Fruit fly (Drosophila melanogaster) whole organism, wandering third instar larva: Measurements from ENCODE around the gene CG9609.

Experiments
- Abd-B ChIP-seq: fragments of >200 bp; optimal IDR thresholded peaks from 2 replicates; lab custom pipeline; 2017; ENCODE audit warnings: missing biosample characterization, missing genetic modification characterization
- CG32264 ChIP-seq: fragments of 200-800 bp; sonication (Bioruptor generic); optimal IDR thresholded peaks from 2 replicates; lab custom pipeline; 2016; ENCODE audit warnings: missing biosample characterization, missing genetic modification characterization
- CG9705 ChIP-seq: fragments of 200-800 bp; sonication (Bioruptor generic); optimal IDR thresholded peaks from 2 replicates; lab custom pipeline; 2018; ENCODE audit warnings: missing biosample characterization, mild to moderate bottlenecking, missing genetic modification characterization
- CrebA ChIP-seq: fragments of 200-800 bp; sonication (Bioruptor generic); optimal IDR thresholded peaks from 2 replicates; lab custom pipeline; 2016; ENCODE audit warnings: missing biosample characterization, mild to moderate bottlenecking, missing genetic modification characterization, borderline replicate concordance
- Dfd ChIP-seq: fragments of >200 bp; optimal IDR thresholded peaks from 2 replicates; lab custom pipeline; 2017; ENCODE audit warnings: missing biosample characterization, missing genetic modification characterization
- Dif ChIP-seq: fragments of 200-275, 200-300 bp; sonication (Bioruptor generic); optimal IDR thresholded peaks from 2 replicates; lab custom pipeline; 2018; ENCODE audit warnings: missing biosample characterization, missing genetic modification characterization; ENCODE audit not compliant: partially characterized antibody
- GATAd ChIP-seq: sonication (Bioruptor generic); optimal IDR thresholded peaks from 2 replicates; lab custom pipeline; 2016; ENCODE audit warnings: missing biosample characterization, missing genetic modification characterization
- HLH106 ChIP-seq: fragments of 200-800 bp; optimal IDR thresholded peaks from 3 replicates; lab custom pipeline; 2019; ENCODE audit warnings: missing biosample characterization, mild to moderate bottlenecking, missing genetic modification characterization, moderate library complexity
- Hnf4 ChIP-seq: fragments of 200-800 bp; sonication (Bioruptor generic); optimal IDR thresholded peaks from 2 replicates; lab custom pipeline; 2016; ENCODE audit warnings: missing biosample characterization, mild to moderate bottlenecking, missing genetic modification characterization
- Hr78 ChIP-seq: fragments of >200 bp; optimal IDR thresholded peaks from 2 replicates; lab custom pipeline; 2017; ENCODE audit warnings: missing biosample characterization, missing genetic modification characterization
- Hr83 ChIP-seq: fragments of 200-300 bp; sonication (Bioruptor generic); optimal IDR thresholded peaks from 2 replicates; lab custom pipeline; 2016; ENCODE audit warnings: missing biosample characterization, mild to moderate bottlenecking, missing genetic modification characterization, moderate library complexity; ENCODE audit not compliant: poor library complexity, severe bottlenecking
- Jra ChIP-seq: sonication (Bioruptor generic); optimal IDR thresholded peaks from 2 replicates; lab custom pipeline; 2016; ENCODE audit warnings: missing biosample characterization, missing genetic modification characterization
- Mio ChIP-seq: sonication (Bioruptor generic); optimal IDR thresholded peaks from 2 replicates; lab custom pipeline; 2016; ENCODE audit warnings: missing biosample characterization, missing genetic modification characterization
- Myc ChIP-seq: fragments of >200 bp; optimal IDR thresholded peaks from 2 replicates; lab custom pipeline; 2017
- N ChIP-seq: fragments of >200 bp; optimal IDR thresholded peaks from 2 replicates; lab custom pipeline; 2018; ENCODE audit warnings: missing biosample characterization, missing external identifiers, missing genetic modification characterization
- OdsH ChIP-seq: fragments of 200-800 bp; sonication (Bioruptor generic); optimal IDR thresholded peaks from 2 replicates; lab custom pipeline; 2016; ENCODE audit warnings: missing biosample characterization, mild to moderate bottlenecking, missing genetic modification characterization
- Rel ChIP-seq, 2 experiments: fragments of 200-800 bp; sonication (Bioruptor generic) in 1 of 2; optimal IDR thresholded peaks; 2 replicates in 1 of 2; 3 replicates in 1 of 2; lab custom pipeline; 2016 to 2019; ENCODE audit warnings: mild to moderate bottlenecking in 2 of 2, missing biosample characterization in 2 of 2, missing genetic modification characterization in 2 of 2, moderate library complexity in 1 of 2
- Sp1 ChIP-seq: fragments of 200-800 bp; sonication (Bioruptor generic); optimal IDR thresholded peaks from 3 replicates; lab custom pipeline; 2019; ENCODE audit warnings: missing biosample characterization, mild to moderate bottlenecking, missing genetic modification characterization, moderate library complexity
- Vsx2 ChIP-seq: fragments of 200-300, 225-300 bp; sonication (Bioruptor generic); optimal IDR thresholded peaks from 2 replicates; lab custom pipeline; 2018; ENCODE audit warnings: missing biosample characterization, missing genetic modification characterization; ENCODE audit not compliant: partially characterized antibody
- br ChIP-seq: fragments of 200-800 bp; sonication (Bioruptor generic); optimal IDR thresholded peaks from 2 replicates; lab custom pipeline; 2016; ENCODE audit warnings: missing biosample characterization, missing genetic modification characterization
- brk ChIP-seq: fragments of 200-800 bp; sonication (Bioruptor generic); optimal IDR thresholded peaks from 2 replicates; lab custom pipeline; 2016; ENCODE audit warnings: missing biosample characterization, mild to moderate bottlenecking, missing genetic modification characterization
- dl ChIP-seq, 2 experiments: fragments of 175-275, 200-275 bp in 1 of 2; fragments of 200-275 bp in 1 of 2; sonication (Bioruptor generic); optimal IDR thresholded peaks; lab custom pipeline; 2018; ENCODE audit warnings: mild to moderate bottlenecking in 2 of 2, missing biosample characterization in 2 of 2, missing genetic modification characterization in 2 of 2, moderate library complexity in 2 of 2; ENCODE audit not compliant: partially characterized antibody in 2 of 2, insufficient read depth in 1 of 2
- dmrt93B ChIP-seq: fragments of 200-800 bp; sonication (Bioruptor generic); optimal IDR thresholded peaks from 2 replicates; lab custom pipeline; 2018; ENCODE audit warnings: missing biosample characterization, mild to moderate bottlenecking, missing genetic modification characterization
- dsf ChIP-seq: sonication (Bioruptor generic); optimal IDR thresholded peaks from 2 replicates; lab custom pipeline; 2016; ENCODE audit warnings: missing biosample characterization, missing genetic modification characterization, borderline replicate concordance
- ey ChIP-seq: fragments of 200-800 bp; sonication (Bioruptor generic); optimal IDR thresholded peaks from 2 replicates; lab custom pipeline; 2016; ENCODE audit warnings: missing biosample characterization, missing genetic modification characterization
- foxo ChIP-seq, 2 experiments: fragments of 200-800 bp; sonication (Bioruptor generic); optimal IDR thresholded peaks; 2 replicates in 1 of 2; 3 replicates in 1 of 2; lab custom pipeline; 2016 to 2017; ENCODE audit warnings: missing biosample characterization in 2 of 2, missing genetic modification characterization in 2 of 2
- fru ChIP-seq: fragments of 200-800 bp; sonication (Bioruptor generic); optimal IDR thresholded peaks from 3 replicates; lab custom pipeline; 2016; ENCODE audit warnings: missing biosample characterization, mild to moderate bottlenecking, missing genetic modification characterization
- h ChIP-seq: fragments of 200-800 bp; sonication (Bioruptor generic); optimal IDR thresholded peaks from 3 replicates; lab custom pipeline; 2016; ENCODE audit warnings: missing biosample characterization, mild to moderate bottlenecking, missing genetic modification characterization
- jim ChIP-seq: fragments of 175-275, 200-325 bp; sonication (Bioruptor generic); optimal IDR thresholded peaks from 2 replicates; lab custom pipeline; 2016; ENCODE audit warnings: missing biosample characterization, mild to moderate bottlenecking, missing genetic modification characterization
- lola ChIP-seq: fragments of >200 bp; optimal IDR thresholded peaks from 2 replicates; lab custom pipeline; 2017; ENCODE audit warnings: missing biosample characterization, missing genetic modification characterization
- pan ChIP-seq: fragments of >200 bp; optimal IDR thresholded peaks from 2 replicates; lab custom pipeline; 2017
- psq ChIP-seq: fragments of 200-800 bp; sonication (Bioruptor generic); optimal IDR thresholded peaks from 3 replicates; lab custom pipeline; 2017; ENCODE audit warnings: missing biosample characterization, mild to moderate bottlenecking, missing genetic modification characterization, moderate library complexity
- rgr ChIP-seq: fragments of 200-800 bp; sonication (Bioruptor generic); optimal IDR thresholded peaks from 3 replicates; lab custom pipeline; 2016; ENCODE audit warnings: missing biosample characterization, mild to moderate bottlenecking, missing genetic modification characterization
- sage ChIP-seq: fragments of 200-800 bp; sonication (Bioruptor generic); optimal IDR thresholded peaks from 2 replicates; lab custom pipeline; 2016; ENCODE audit warnings: missing biosample characterization, mild to moderate bottlenecking, missing genetic modification characterization
- sv ChIP-seq: fragments of 200-800 bp; sonication (Bioruptor generic); optimal IDR thresholded peaks from 3 replicates; lab custom pipeline; 2016; ENCODE audit warnings: missing biosample characterization, missing genetic modification characterization
- tai ChIP-seq: sonication (Bioruptor generic); optimal IDR thresholded peaks from 2 replicates; lab custom pipeline; 2016; ENCODE audit warnings: missing biosample characterization, missing genetic modification characterization
- usp ChIP-seq: fragments of >200 bp; optimal IDR thresholded peaks from 2 replicates; lab custom pipeline; 2017; ENCODE audit warnings: missing biosample characterization, missing genetic modification characterization
- woc ChIP-seq: sonication (Bioruptor generic); optimal IDR thresholded peaks from 2 replicates; lab custom pipeline; 2016; ENCODE audit warnings: missing biosample characterization, mild to moderate bottlenecking, missing genetic modification characterization

Gene CG9609

dm6 chrX:16765809-16766208, 21.0 kb downstream of the CG9609 start:
- TF ChIP-seq dsf (GFP tag; lab: Kevin White, UChicago) (no peak), foxo (GFP tag; optimal IDR thresholded peaks at IDR 0.05; lab: Kevin White, UChicago) (peak in 1 of 2 experiments; percentile 11), sv (GFP tag; lab: Kevin White, UChicago) (no peak), Sp1 (no peak), Hnf4 (no peak)

DNA sequence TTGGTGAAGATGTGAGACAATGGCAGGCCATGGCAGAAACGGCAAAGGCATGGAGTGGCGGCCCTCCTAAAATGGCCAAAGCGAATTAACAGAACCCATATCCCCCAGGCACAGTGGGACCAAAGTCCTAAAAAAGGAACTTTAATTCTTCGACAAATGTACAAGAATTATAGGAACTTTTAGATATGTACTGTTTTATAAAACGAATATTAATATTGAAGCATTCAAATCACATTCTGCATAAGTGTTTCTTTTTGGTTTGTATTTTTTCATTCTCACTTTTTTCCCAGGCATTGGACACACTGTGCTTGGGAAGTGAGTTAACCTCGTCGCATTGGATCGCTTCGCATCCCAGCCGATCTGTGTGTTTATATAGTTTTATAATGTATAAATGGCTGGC, 21.9 kb downstream of the CG9609 start:
- TF ChIP-seq sage (GFP tag; lab: Kevin White, UChicago): no peak
- peak in 1 of 2 experiments; percentile 55 for TF ChIP-seq foxo (GFP tag; optimal IDR thresholded peaks at IDR 0.05; lab: Kevin White, UChicago)
- TF ChIP-seq dsf (GFP tag; lab: Kevin White, UChicago): no peak
- TF ChIP-seq GATAd (GFP tag; lab: Kevin White, UChicago): no peak
- TF ChIP-seq woc (GFP tag; lab: Kevin White, UChicago): peak; percentile 75
- peak; percentile 8 for TF ChIP-seq HLH106 (tag; lab: Kevin White, UChicago)
- TF ChIP-seq Hr78 (GFP tag; lab: Kevin White, UChicago): no peak
- TF ChIP-seq N (GFP tag; lab: Kevin White, UChicago): no peak
- peak; percentile 60 for TF ChIP-seq fru
- no peak for TF ChIP-seq CrebA (GFP tag; lab: Kevin White, UChicago)
- peak; percentile 19 for TF ChIP-seq Hnf4
- TF ChIP-seq sv (GFP tag; lab: Kevin White, UChicago): no peak
- no peak for TF ChIP-seq Dif
- no peak for TF ChIP-seq Abd-B (GFP tag; lab: Kevin White, UChicago)
- no peak for TF ChIP-seq jim (GFP tag; lab: Kevin White, UChicago)
- peak; percentile 20 for TF ChIP-seq OdsH
- no peak for TF ChIP-seq Sp1
- no peak for TF ChIP-seq Myc (lab: Kevin White, UChicago)
- TF ChIP-seq dl (GFP tag; optimal IDR thresholded peaks at IDR 0.05; lab: Kevin White, UChicago; ENCODE audit: insufficient read depth in 1 of 2, partially characterized antibody in 2 of 2): no peak
- peak; percentile 30 for TF ChIP-seq ey (GFP tag; lab: Kevin White, UChicago)
- TF ChIP-seq Dfd (GFP tag; lab: Kevin White, UChicago): no peak
- TF ChIP-seq Mio (GFP tag; lab: Kevin White, UChicago): no peak
- TF ChIP-seq dmrt93B (GFP tag; lab: Kevin White, UChicago): no peak
- TF ChIP-seq CG32264: no peak
- no peak for TF ChIP-seq lola (GFP tag; lab: Kevin White, UChicago)
- TF ChIP-seq h: peak; percentile 42
- peak; percentile 0 for TF ChIP-seq rgr (GFP tag; lab: Kevin White, UChicago)
- TF ChIP-seq psq (GFP tag; lab: Kevin White, UChicago): no peak

DNA sequence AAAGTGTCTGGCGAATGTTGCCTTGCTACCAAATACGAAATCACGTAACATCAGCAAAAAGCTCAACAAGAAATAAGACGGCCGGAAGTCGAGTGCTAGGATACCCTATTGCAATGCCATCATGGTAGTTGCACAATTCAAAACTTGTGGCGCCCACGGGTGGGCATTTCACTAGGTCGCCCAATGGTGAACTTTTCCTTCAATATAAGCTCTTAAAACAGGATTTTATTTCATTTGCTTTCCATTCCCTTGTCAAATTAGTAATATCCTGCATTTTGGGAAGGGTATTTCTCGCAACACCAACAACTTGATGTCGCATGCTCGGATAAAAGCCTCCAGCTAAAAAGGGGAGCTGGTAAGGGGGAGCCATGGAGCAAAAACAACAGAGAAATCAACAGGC, 25.3 kb downstream of the CG9609 start:
- TF ChIP-seq usp (GFP tag; lab: Kevin White, UChicago) (no peak), h (peak; percentile 77), pan (lab: Kevin White, UChicago) (no peak), lola (GFP tag; lab: Kevin White, UChicago) (no peak), brk (no peak), fru (peak; percentile 76), GATAd (GFP tag; lab: Kevin White, UChicago) (no peak), Vsx2 (GFP tag; lab: Kevin White, UChicago) (no peak), dl (GFP tag; optimal IDR thresholded peaks at IDR 0.05; lab: Kevin White, UChicago; ENCODE audit: insufficient read depth in 1 of 2, partially characterized antibody in 2 of 2) (no peak), Abd-B (GFP tag; lab: Kevin White, UChicago) (no peak), Sp1 (peak; percentile 67), dmrt93B (GFP tag; lab: Kevin White, UChicago) (peak; percentile 64), tai (GFP tag; lab: Kevin White, UChicago) (no peak), Hr78 (GFP tag; lab: Kevin White, UChicago) (no peak), OdsH (peak; percentile 42), dsf (GFP tag; lab: Kevin White, UChicago) (no peak), Hr83 (no peak), Rel (GFP tag; optimal IDR thresholded peaks at IDR 0.05; lab: Kevin White, UChicago) (no peak), Rel (tag; optimal IDR thresholded peaks at IDR 0.05; lab: Kevin White, UChicago) (no peak), foxo (GFP tag; optimal IDR thresholded peaks at IDR 0.05; lab: Kevin White, UChicago) (peak in 1 of 2 experiments; percentile 76), psq (GFP tag; lab: Kevin White, UChicago) (peak; percentile 58), CG9705 (GFP tag; lab: Kevin White, UChicago) (no peak), Jra (GFP tag; lab: Kevin White, UChicago) (no peak), Dfd (GFP tag; lab: Kevin White, UChicago) (no peak), woc (GFP tag; lab: Kevin White, UChicago) (peak; percentile 90), rgr (GFP tag; lab: Kevin White, UChicago) (peak; percentile 69), Hnf4 (peak; percentile 35), CG32264 (no peak), br (peak; percentile 69), Mio (GFP tag; lab: Kevin White, UChicago) (no peak), sv (GFP tag; lab: Kevin White, UChicago) (no peak), HLH106 (tag; lab: Kevin White, UChicago) (peak; percentile 71), sage (GFP tag; lab: Kevin White, UChicago) (peak; percentile 61), Myc (lab: Kevin White, UChicago) (no peak), N (GFP tag; lab: Kevin White, UChicago) (no peak), Dif (no peak), CrebA (GFP tag; lab: Kevin White, UChicago) (no peak), ey (GFP tag; lab: Kevin White, UChicago) (peak; percentile 68), jim (GFP tag; lab: Kevin White, UChicago) (no peak)
- TF ChIP-seq, all 38 proteins: peak for 14
